Worm (Caenorhabditis elegans): ENCODE measurements around the gene srg-34.

The srg-34 gene

ce11 chrV:18585102-18585501, 20.4 kb upstream of the srg-34 start:
- TF ChIP-seq ceh-36 (tag; optimal IDR thresholded peaks at IDR 0.05) (no peak), tbx-37 (GFP tag; conservative IDR thresholded peaks at IDR 0.05) (no peak), hnd-1 (tag; optimal IDR thresholded peaks at IDR 0.05) (no peak), scrt-1 (GFP tag; IDR thresholded peaks at IDR 0.05) (no peak), B0310.2 (tag; optimal IDR thresholded peaks at IDR 0.05) (no peak)

DNA sequence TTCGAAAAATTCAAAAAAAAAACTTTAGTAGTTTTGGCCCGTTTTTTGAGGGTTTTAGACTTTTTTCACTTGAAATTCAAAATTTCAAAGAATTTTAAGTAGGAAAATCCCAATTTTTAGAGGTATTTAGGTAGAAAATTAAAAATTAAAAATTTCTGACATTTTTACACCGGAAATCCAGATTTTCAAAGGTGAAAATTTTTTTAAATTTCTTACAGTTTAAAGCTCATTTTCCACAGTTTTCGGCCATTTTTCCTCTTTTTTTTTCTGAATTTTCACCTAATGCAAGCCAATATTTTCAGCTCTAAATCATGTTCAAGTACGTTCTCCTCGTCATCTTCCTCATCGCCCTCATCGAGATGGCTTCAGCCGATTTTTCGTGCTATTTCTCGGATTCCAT, 17.7 kb upstream of the srg-34 start, which contains the start of gene txt-14:
TSS of gene txt-14 (plus strand) at position 301 of the 400 bp plus-strand sequence.
- TF ChIP-seq ets-7 (tag; optimal IDR thresholded peaks at IDR 0.05) (no peak), tbx-37 (GFP tag; conservative IDR thresholded peaks at IDR 0.05) (no peak), hmbx-1 (tag; optimal IDR thresholded peaks at IDR 0.05) (no peak), flt-1 (GFP tag; IDR thresholded peaks at IDR 0.05) (no peak), aly-1 (tag; optimal IDR thresholded peaks at IDR 0.05) (no peak), hnd-1 (tag; optimal IDR thresholded peaks at IDR 0.05) (no peak), ama-1 (optimal IDR thresholded peaks at IDR 0.05) (no peak), pes-1 (GFP tag; IDR thresholded peaks at IDR 0.05) (no peak), hmg-4 (GFP tag; optimal IDR thresholded peaks at IDR 0.05) (no peak), B0310.2 (tag; optimal IDR thresholded peaks at IDR 0.05) (no peak), tbx-11 (GFP tag; IDR thresholded peaks at IDR 0.05) (no peak), scrt-1 (GFP tag; IDR thresholded peaks at IDR 0.05) (no peak), ceh-13 (GFP tag; optimal IDR thresholded peaks at IDR 0.05) (no peak), sea-1 (GFP tag; conservative IDR thresholded peaks at IDR 0.05) (no peak), F13C5.2 (tag; optimal IDR thresholded peaks at IDR 0.05) (no peak), ceh-36 (tag; optimal IDR thresholded peaks at IDR 0.05) (no peak)

ce11 chrV:18581393-18582113, 16.9 kb upstream of the srg-34 start:
- TF ChIP-seq ceh-36 (tag; optimal IDR thresholded peaks at IDR 0.05) = peak; percentile 84
- TF ChIP-seq scrt-1 (GFP tag; IDR thresholded peaks at IDR 0.05) = no peak

ce11 chrV:18579684-18580083, 15.0 kb upstream of the srg-34 start, which contains the start of gene Y51A2D.13:
Gene Y51A2D.13 (minus strand): TSS chrV:18579784.
- TF ChIP-seq ceh-13 (GFP tag; optimal IDR thresholded peaks at IDR 0.05) (no peak), B0310.2 (tag; optimal IDR thresholded peaks at IDR 0.05) (no peak), pes-1 (GFP tag; IDR thresholded peaks at IDR 0.05) (no peak), flt-1 (GFP tag; IDR thresholded peaks at IDR 0.05) (no peak), F13C5.2 (tag; optimal IDR thresholded peaks at IDR 0.05) (no peak), tbx-37 (GFP tag; conservative IDR thresholded peaks at IDR 0.05) (no peak), ama-1 (optimal IDR thresholded peaks at IDR 0.05) (no peak), tra-4 (tag; optimal IDR thresholded peaks at IDR 0.05) (no peak), aly-1 (tag; optimal IDR thresholded peaks at IDR 0.05) (no peak), sea-1 (GFP tag; conservative IDR thresholded peaks at IDR 0.05) (no peak), ets-7 (tag; optimal IDR thresholded peaks at IDR 0.05) (no peak), hmg-4 (GFP tag; optimal IDR thresholded peaks at IDR 0.05) (no peak), tbx-11 (GFP tag; IDR thresholded peaks at IDR 0.05) (no peak), hnd-1 (tag; optimal IDR thresholded peaks at IDR 0.05) (no peak), ceh-36 (tag; optimal IDR thresholded peaks at IDR 0.05) (no peak), hmbx-1 (tag; optimal IDR thresholded peaks at IDR 0.05) (no peak), scrt-1 (GFP tag; IDR thresholded peaks at IDR 0.05) (no peak)

DNA sequence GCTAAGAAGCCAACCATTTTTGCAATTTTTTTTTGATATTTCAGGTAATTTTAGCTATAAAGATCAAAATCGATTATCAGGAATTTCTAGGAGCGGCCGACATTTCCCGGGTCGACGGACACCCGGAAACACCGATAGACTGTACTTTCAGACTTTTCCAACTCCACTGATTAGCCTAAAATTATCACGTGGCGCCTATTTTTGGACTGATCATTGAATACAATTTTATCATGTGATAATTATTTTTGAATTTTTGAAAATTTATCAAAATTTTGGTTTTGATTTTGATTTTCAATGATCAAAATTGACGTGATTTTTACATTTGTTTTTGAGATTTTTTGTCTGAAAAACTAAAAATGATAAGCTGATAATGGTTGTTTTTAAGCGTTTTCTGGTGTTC, 13.6 kb upstream of the srg-34 start:
- TF ChIP-seq hmbx-1 (tag; optimal IDR thresholded peaks at IDR 0.05) (no peak), flt-1 (GFP tag; IDR thresholded peaks at IDR 0.05) (no peak), ama-1 (optimal IDR thresholded peaks at IDR 0.05) (no peak), scrt-1 (GFP tag; IDR thresholded peaks at IDR 0.05) (no peak), hnd-1 (tag; optimal IDR thresholded peaks at IDR 0.05) (no peak), tbx-11 (GFP tag; IDR thresholded peaks at IDR 0.05) (no peak), tbx-37 (GFP tag; conservative IDR thresholded peaks at IDR 0.05) (no peak), tra-4 (tag; optimal IDR thresholded peaks at IDR 0.05) (no peak), pes-1 (GFP tag; IDR thresholded peaks at IDR 0.05) (no peak), hmg-4 (GFP tag; optimal IDR thresholded peaks at IDR 0.05) (no peak)

- no peak for TF ChIP-seq hmg-4 (GFP tag; optimal IDR thresholded peaks at IDR 0.05)
- TF ChIP-seq aly-1 (tag; optimal IDR thresholded peaks at IDR 0.05) = no peak
- TF ChIP-seq hmbx-1 (tag; optimal IDR thresholded peaks at IDR 0.05) = no peak
- TF ChIP-seq hnd-1 (tag; optimal IDR thresholded peaks at IDR 0.05) = no peak
- TF ChIP-seq B0310.2 (tag; optimal IDR thresholded peaks at IDR 0.05) = no peak
- no peak for TF ChIP-seq scrt-1 (GFP tag; IDR thresholded peaks at IDR 0.05)
- TF ChIP-seq ceh-36 (tag; optimal IDR thresholded peaks at IDR 0.05) = no peak
- TF ChIP-seq ceh-13 (GFP tag; optimal IDR thresholded peaks at IDR 0.05) = no peak
- TF ChIP-seq ama-1 (optimal IDR thresholded peaks at IDR 0.05) = no peak
Measured at ce11 chrV:18577458-18578078, 12.9 kb upstream of the srg-34 start.

DNA sequence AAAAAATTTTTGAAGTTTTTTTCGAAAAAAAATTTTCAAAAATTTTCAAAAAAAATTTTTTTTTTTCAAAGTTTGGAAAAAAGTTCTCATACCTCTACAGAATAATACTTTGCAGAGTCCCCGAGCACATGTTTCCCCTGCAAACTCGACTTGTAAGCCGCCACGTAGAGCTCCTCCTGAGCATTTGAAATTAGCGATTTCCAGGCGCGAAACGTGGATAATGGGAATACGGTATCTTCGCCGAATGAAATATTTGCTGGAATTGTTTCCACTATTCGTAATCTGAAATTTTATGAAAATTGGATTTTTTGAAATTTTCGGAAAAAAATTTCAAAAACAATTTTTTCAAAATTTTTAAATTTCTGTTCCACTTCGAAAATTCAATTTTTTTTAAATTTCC, 11.4 kb upstream of the srg-34 start:
- TF ChIP-seq sea-1 (GFP tag; conservative IDR thresholded peaks at IDR 0.05) = no peak
- TF ChIP-seq ceh-36 (tag; optimal IDR thresholded peaks at IDR 0.05) = no peak
- TF ChIP-seq B0310.2 (tag; optimal IDR thresholded peaks at IDR 0.05) = no peak
- TF ChIP-seq ets-7 (tag; optimal IDR thresholded peaks at IDR 0.05) = no peak
- TF ChIP-seq hmg-4 (GFP tag; optimal IDR thresholded peaks at IDR 0.05) = no peak
- TF ChIP-seq ama-1 (optimal IDR thresholded peaks at IDR 0.05) = no peak
- no peak for TF ChIP-seq ceh-13 (GFP tag; optimal IDR thresholded peaks at IDR 0.05)

DNA sequence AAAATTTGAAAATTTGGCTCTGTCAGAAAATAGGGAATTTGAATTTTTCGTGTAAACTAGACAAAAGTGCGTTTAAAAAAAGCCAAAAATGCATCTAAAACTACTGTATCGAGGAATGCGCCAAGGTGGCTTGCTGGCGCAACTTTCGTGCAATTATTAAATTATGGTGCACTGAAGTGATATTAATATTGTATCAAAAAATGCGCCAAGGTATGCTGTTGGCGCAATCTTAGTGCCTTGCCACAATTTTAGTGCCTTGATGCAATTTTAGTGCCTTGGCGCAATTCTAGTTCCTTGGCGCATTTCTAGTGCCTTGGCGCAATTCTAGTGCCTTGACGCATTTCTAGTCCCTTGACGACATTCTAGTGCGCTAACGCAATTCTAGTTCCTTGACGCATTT, 10.4 kb upstream of the srg-34 start:
- TF ChIP-seq tbx-37 (GFP tag; conservative IDR thresholded peaks at IDR 0.05) (no peak), B0310.2 (tag; optimal IDR thresholded peaks at IDR 0.05) (no peak), pes-1 (GFP tag; IDR thresholded peaks at IDR 0.05) (no peak), hnd-1 (tag; optimal IDR thresholded peaks at IDR 0.05) (no peak), hmbx-1 (tag; optimal IDR thresholded peaks at IDR 0.05) (no peak), ceh-36 (tag; optimal IDR thresholded peaks at IDR 0.05) (no peak), ama-1 (optimal IDR thresholded peaks at IDR 0.05) (no peak), aly-1 (tag; optimal IDR thresholded peaks at IDR 0.05) (no peak), scrt-1 (GFP tag; IDR thresholded peaks at IDR 0.05) (no peak), sea-1 (GFP tag; conservative IDR thresholded peaks at IDR 0.05) (no peak), tbx-11 (GFP tag; IDR thresholded peaks at IDR 0.05) (no peak)

Measured in whole organism, early embryonic.